Fruit fly (Drosophila melanogaster) whole organism, embryonic: ENCODE data around the gene KP78a.

Experiments used
- B-H2 ChIP-seq: fragments of 200-800 bp; sonication (Bioruptor generic); optimal IDR thresholded peaks from 2 replicates; lab custom pipeline; 2018; ENCODE audit warnings: missing biosample characterization, mild to moderate bottlenecking, missing genetic modification characterization
- CG10565 ChIP-seq: fragments of 200-800 bp; sonication (Bioruptor generic); optimal IDR thresholded peaks from 3 replicates; lab custom pipeline; 2016; ENCODE audit warnings: missing biosample characterization, mild to moderate bottlenecking, missing genetic modification characterization
- CG10654 ChIP-seq: fragments of 200-800 bp; sonication (Bioruptor generic); optimal IDR thresholded peaks from 2 replicates; lab custom pipeline; 2016; ENCODE audit warnings: missing biosample characterization, missing genetic modification characterization
- CG11560 ChIP-seq: fragments of 200-800 bp; sonication (Bioruptor generic); IDR thresholded peaks from 3 replicates; pipeline ENCODE4 v1.3.6; 2022; ENCODE audit warnings: missing biosample characterization, missing genetic modification characterization
- CG1233 ChIP-seq: fragments of 200-800 bp; sonication (Bioruptor generic); optimal IDR thresholded peaks from 4 replicates; lab custom pipeline; 2018; ENCODE audit warnings: missing biosample characterization, mild to moderate bottlenecking, missing genetic modification characterization
- CG13123 ChIP-seq: fragments of 200-800 bp; sonication (Bioruptor generic); optimal IDR thresholded peaks from 2 replicates; lab custom pipeline; 2016; ENCODE audit warnings: missing biosample characterization, missing genetic modification characterization
- CG14710 ChIP-seq: fragments of 200-800 bp; sonication (Bioruptor generic); optimal IDR thresholded peaks from 3 replicates; lab custom pipeline; 2019; ENCODE audit warnings: missing biosample characterization, mild to moderate bottlenecking, missing genetic modification characterization, moderate library complexity
- CG1529 ChIP-seq: fragments of 200-800 bp; sonication (Bioruptor generic); optimal IDR thresholded peaks from 3 replicates; lab custom pipeline; 2018; ENCODE audit warnings: missing biosample characterization, missing genetic modification characterization
- CG2678 ChIP-seq: fragments of 200-800 bp; sonication (Bioruptor generic); optimal IDR thresholded peaks from 3 replicates; lab custom pipeline; 2019; ENCODE audit warnings: missing biosample characterization, mild to moderate bottlenecking, missing genetic modification characterization, moderate library complexity
- CG31388 ChIP-seq: fragments of 200-800 bp; sonication (Bioruptor generic); optimal IDR thresholded peaks from 2 replicates; lab custom pipeline; 2016; ENCODE audit warnings: missing biosample characterization, missing genetic modification characterization
- CG31441 ChIP-seq: fragments of 200-800 bp; sonication (Bioruptor generic); IDR thresholded peaks from 2 replicates; pipeline ENCODE4 v1.3.6; 2022; ENCODE audit warnings: missing biosample characterization, missing genetic modification characterization
- CG32767 ChIP-seq: fragments of 200-800 bp; sonication (Bioruptor generic); IDR thresholded peaks from 2 replicates; pipeline ENCODE4 v1.3.6; 2022; ENCODE audit warnings: missing biosample characterization, missing genetic modification characterization
- CG33557 ChIP-seq: fragments of 200-800 bp; sonication (Bioruptor generic); optimal IDR thresholded peaks from 2 replicates; lab custom pipeline; 2019; ENCODE audit warnings: missing biosample characterization, mild to moderate bottlenecking, missing genetic modification characterization, moderate library complexity
- CG34422 ChIP-seq: fragments of 200-800 bp; sonication (Bioruptor generic); IDR thresholded peaks from 3 replicates; pipeline ENCODE4 v1.3.6; 2022; ENCODE audit warnings: missing biosample characterization, missing genetic modification characterization
- CG4424 ChIP-seq: fragments of 200-800 bp; sonication (Bioruptor generic); optimal IDR thresholded peaks from 3 replicates; lab custom pipeline; 2016; ENCODE audit warnings: missing biosample characterization, missing genetic modification characterization
- CG8089 ChIP-seq: fragments of 200-800 bp; sonication (Bioruptor generic); optimal IDR thresholded peaks from 3 replicates; lab custom pipeline; 2016; ENCODE audit warnings: missing biosample characterization, missing genetic modification characterization
- CoRest ChIP-seq: fragments of 200-800 bp; sonication (Bioruptor generic); optimal IDR thresholded peaks from 3 replicates; lab custom pipeline; 2018; ENCODE audit warnings: missing biosample characterization, mild to moderate bottlenecking, missing genetic modification characterization, moderate library complexity
- Deaf1 ChIP-seq: fragments of 200-800 bp; optimal IDR thresholded peaks from 3 replicates; lab custom pipeline; 2019; ENCODE audit warnings: missing biosample characterization, mild to moderate bottlenecking, missing genetic modification characterization, moderate library complexity
- Drgx ChIP-seq: fragments of 200-800 bp; sonication (Bioruptor generic); IDR thresholded peaks from 2 replicates; pipeline ENCODE4 v1.3.6; 2022; ENCODE audit warnings: missing biosample characterization, missing genetic modification characterization
- E2f1 ChIP-seq: fragments of 200-800 bp; sonication (Bioruptor generic); IDR thresholded peaks from 2 replicates; pipeline ENCODE4 v1.3.6; 2022; ENCODE audit warnings: missing biosample characterization, missing genetic modification characterization
- HLHmδ ChIP-seq: fragments of 200-800 bp; sonication (Bioruptor generic); optimal IDR thresholded peaks from 2 replicates; lab custom pipeline; 2018; ENCODE audit warnings: missing biosample characterization, mild to moderate bottlenecking, missing genetic modification characterization, moderate library complexity
- Jarid2 ChIP-seq: fragments of 200-800 bp; sonication (Bioruptor generic); optimal IDR thresholded peaks from 3 replicates; lab custom pipeline; 2017; ENCODE audit warnings: mild to moderate bottlenecking, missing biosample characterization, missing genetic modification reagents, missing genetic modification characterization
- Max ChIP-seq: fragments of 200-800 bp; sonication (Bioruptor generic); optimal IDR thresholded peaks from 2 replicates; lab custom pipeline; 2016; ENCODE audit warnings: missing biosample characterization, mild to moderate bottlenecking, missing genetic modification characterization
- Med ChIP-seq: fragments of 200-800 bp; sonication (Bioruptor generic); peaks from one replicate; lab custom pipeline; 2016; ENCODE audit warnings: missing biosample characterization, missing genetic modification characterization, mild to moderate bottlenecking, inconsistent platforms, moderate library complexity
- Myb ChIP-seq: fragments of 200-800 bp; sonication (Bioruptor generic); optimal IDR thresholded peaks from 2 replicates; lab custom pipeline; 2016; ENCODE audit warnings: missing biosample characterization, missing genetic modification characterization
- NK7.1 ChIP-seq: fragments of 200-800 bp; sonication (Bioruptor generic); optimal IDR thresholded peaks from 3 replicates; lab custom pipeline; 2016; ENCODE audit warnings: missing biosample characterization, missing genetic modification characterization
- Nf-YC ChIP-seq: fragments of 200-800 bp; optimal IDR thresholded peaks from 3 replicates; lab custom pipeline; 2019; ENCODE audit warnings: missing biosample characterization, mild to moderate bottlenecking, missing genetic modification characterization, moderate library complexity
- NfI ChIP-seq: fragments of 200-800 bp; sonication (Bioruptor generic); optimal IDR thresholded peaks from 3 replicates; lab custom pipeline; 2018; ENCODE audit warnings: missing biosample characterization, mild to moderate bottlenecking, missing genetic modification characterization, moderate library complexity
- Oli ChIP-seq: fragments of 200-800 bp; sonication (Bioruptor generic); optimal IDR thresholded peaks from 2 replicates; lab custom pipeline; 2018; ENCODE audit warnings: missing biosample characterization, mild to moderate bottlenecking, missing genetic modification characterization, moderate library complexity
- Poxn ChIP-seq: fragments of 200-800 bp; sonication (Bioruptor generic); IDR thresholded peaks from 2 replicates; pipeline ENCODE4 v1.3.6; 2022; ENCODE audit warnings: missing biosample characterization, missing genetic modification characterization
- Rx ChIP-seq: fragments of 200-800 bp; sonication (Bioruptor generic); IDR thresholded peaks from 2 replicates; pipeline ENCODE4 v1.3.6; 2022; ENCODE audit warnings: missing biosample characterization, missing genetic modification characterization
- TFAM ChIP-seq: fragments of 200-800 bp; sonication (Bioruptor generic); optimal IDR thresholded peaks from 2 replicates; lab custom pipeline; 2017; ENCODE audit warnings: missing biosample characterization, missing genetic modification characterization, inconsistent platforms
- amos ChIP-seq: fragments of 200-800 bp; sonication (Bioruptor generic); IDR thresholded peaks from 2 replicates; pipeline ENCODE4 v1.3.6; 2022; ENCODE audit warnings: missing biosample characterization, missing genetic modification characterization; ENCODE audit not compliant: partially characterized antibody
- chm ChIP-seq: fragments of 200-800 bp; sonication (Bioruptor generic); IDR thresholded peaks from 2 replicates; pipeline ENCODE4 v1.3.6; 2022; ENCODE audit warnings: missing biosample characterization, missing genetic modification characterization
- disco-r ChIP-seq: fragments of 200-800 bp; sonication (Bioruptor generic); optimal IDR thresholded peaks from 2 replicates; lab custom pipeline; 2016; ENCODE audit warnings: missing biosample characterization, missing genetic modification characterization
- ewg ChIP-seq: fragments of 200-800 bp; sonication (Bioruptor generic); optimal IDR thresholded peaks from 3 replicates; lab custom pipeline; 2017; ENCODE audit warnings: mild to moderate bottlenecking, missing biosample characterization, missing genetic modification reagents, missing genetic modification characterization
- grn ChIP-seq: fragments of 200-800 bp; sonication (Bioruptor generic); optimal IDR thresholded peaks from 3 replicates; lab custom pipeline; 2017; ENCODE audit warnings: missing biosample characterization, missing genetic modification characterization
- jing ChIP-seq: fragments of 200-800 bp; sonication (Bioruptor generic); optimal IDR thresholded peaks from 2 replicates; lab custom pipeline; 2018; ENCODE audit warnings: missing biosample characterization, mild to moderate bottlenecking, missing genetic modification characterization
- maf-S ChIP-seq: fragments of 200-800 bp; sonication (Bioruptor generic); optimal IDR thresholded peaks from 2 replicates; lab custom pipeline; 2016; ENCODE audit warnings: missing biosample characterization, missing genetic modification characterization
- oc ChIP-seq: fragments of 200-800 bp; sonication (Bioruptor generic); optimal IDR thresholded peaks from 2 replicates; lab custom pipeline; 2018; ENCODE audit warnings: missing biosample characterization, mild to moderate bottlenecking, missing genetic modification characterization, moderate library complexity
- sd ChIP-seq: fragments of 200-800 bp; sonication (Bioruptor generic); optimal IDR thresholded peaks from 3 replicates; lab custom pipeline; 2018; ENCODE audit warnings: missing biosample characterization, mild to moderate bottlenecking, missing genetic modification characterization, moderate library complexity
- sr ChIP-seq: fragments of 200-800 bp; sonication (Bioruptor generic); IDR thresholded peaks from 3 replicates; pipeline ENCODE4 v1.3.6; 2022; ENCODE audit warnings: missing biosample characterization, missing genetic modification characterization
- trem ChIP-seq: fragments of 200-800 bp; optimal IDR thresholded peaks from 3 replicates; lab custom pipeline; 2019; ENCODE audit warnings: missing biosample characterization, mild to moderate bottlenecking, missing genetic modification characterization, moderate library complexity
- unpg ChIP-seq: fragments of 200-800 bp; sonication (Bioruptor generic); optimal IDR thresholded peaks from 3 replicates; lab custom pipeline; 2018; ENCODE audit warnings: missing biosample characterization, mild to moderate bottlenecking, missing genetic modification characterization, moderate library complexity
- vnd ChIP-seq: fragments of 200-800 bp; sonication (Bioruptor generic); IDR thresholded peaks from 3 replicates; pipeline ENCODE4 v1.3.6; 2022; ENCODE audit warnings: missing biosample characterization, missing genetic modification characterization; ENCODE audit not compliant: partially characterized antibody
- vvl ChIP-seq: fragments of 200-800 bp; sonication (Bioruptor generic); IDR thresholded peaks from 2 replicates; pipeline ENCODE4 v1.3.6; 2022; ENCODE audit warnings: missing biosample characterization, missing genetic modification characterization
- yki ChIP-seq: fragments of >200 bp; optimal IDR thresholded peaks from 3 replicates; lab custom pipeline; 2018
- zen ChIP-seq: fragments of 200-800 bp; sonication (Bioruptor generic); optimal IDR thresholded peaks from 3 replicates; lab custom pipeline; 2018; ENCODE audit warnings: missing biosample characterization, mild to moderate bottlenecking, missing genetic modification characterization, moderate library complexity

Gene KP78a

DNA sequence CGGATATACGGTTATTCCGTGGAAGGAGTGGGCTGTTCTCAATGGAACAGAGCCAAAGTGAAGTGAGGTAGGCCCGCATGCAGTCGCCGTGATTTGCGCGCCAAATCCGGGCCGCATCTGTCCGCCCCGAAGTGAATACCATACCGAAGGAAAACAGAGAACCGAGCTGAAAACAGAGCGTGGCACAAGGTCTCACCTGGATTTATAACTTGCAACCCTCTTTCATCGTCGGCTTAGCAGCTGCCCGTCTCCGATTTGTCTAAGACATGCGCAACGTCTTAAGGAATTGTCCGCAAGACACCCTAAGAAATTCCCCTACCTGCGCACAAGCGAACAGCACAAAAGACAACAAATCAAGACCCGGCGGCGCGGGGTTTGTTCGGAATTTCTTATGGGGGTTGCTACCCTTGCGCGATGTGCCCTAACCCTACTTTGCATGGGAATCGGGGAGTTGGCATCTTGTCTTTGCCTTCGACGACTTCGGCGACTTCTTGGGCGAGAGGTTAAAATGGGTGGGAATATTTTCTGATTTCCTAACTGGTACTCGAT, 25.7 kb upstream of the KP78a start (continued):
- TF ChIP-seq CG4424 (GFP tag; lab: Kevin White, UChicago) (no peak), Deaf1 (tag; lab: Kevin White, UChicago) (peak; percentile 68), CG2678 (tag; lab: Kevin White, UChicago) (no peak), unpg (GFP tag; lab: Kevin White, UChicago) (no peak), chm (no peak), Rx (GFP tag; lab: Robert Waterston, UW) (no peak), CG10654 (no peak), Drgx (no peak), trem (tag; lab: Kevin White, UChicago) (no peak), B-H2 (GFP tag; lab: Kevin White, UChicago) (no peak), CG31388 (no peak), Jarid2 (GFP tag; lab: Kevin White, UChicago) (no peak), TFAM (GFP tag; lab: Kevin White, UChicago) (no peak), CG33557 (GFP tag; lab: Kevin White, UChicago) (no peak), sd (tag; lab: Kevin White, UChicago) (peak; percentile 32), Nf-YC (tag; lab: Kevin White, UChicago) (peak; percentile 87), CG1233 (GFP tag; lab: Kevin White, UChicago) (no peak), CG31441 (GFP tag; lab: Robert Waterston, UW) (no peak), NK7.1 (GFP tag; lab: Kevin White, UChicago) (no peak), oc (tag; lab: Kevin White, UChicago) (peak; percentile 16), E2f1 (GFP tag; lab: Robert Waterston, UW) (no peak), Poxn (GFP tag; lab: Robert Waterston, UW) (no peak), ewg (GFP tag; lab: Kevin White, UChicago) (peak; percentile 66), CG13123 (GFP tag; lab: Kevin White, UChicago) (no peak), Oli (tag; lab: Kevin White, UChicago) (no peak)

DNA sequence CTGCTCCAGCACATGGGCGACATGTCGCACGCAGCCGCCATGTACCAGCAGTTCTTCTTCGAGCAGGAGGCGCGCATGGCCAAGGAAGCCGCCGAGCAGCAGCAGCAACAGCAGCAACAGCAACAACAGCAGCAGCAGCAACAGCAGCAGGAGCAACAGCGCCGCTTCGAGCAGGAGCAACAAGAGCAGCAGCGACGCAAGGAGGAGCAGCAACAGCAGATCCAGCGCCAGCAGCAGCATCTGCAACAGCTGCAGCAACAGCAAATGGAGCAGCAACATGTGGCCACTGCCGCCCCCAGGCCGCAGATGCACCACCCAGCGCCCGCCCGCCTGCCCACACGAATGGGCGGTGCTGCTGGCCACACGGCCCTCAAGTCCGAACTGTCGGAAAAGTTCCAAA, 22.2 kb upstream of the KP78a start:
- TF ChIP-seq CG10565 (GFP tag; lab: Kevin White, UChicago) (no peak), Med (no peak), vnd (no peak), Max (GFP tag; lab: Kevin White, UChicago) (no peak), amos (GFP tag; lab: Robert Waterston, UW) (no peak), CG14710 (tag; lab: Kevin White, UChicago) (no peak), HLHmδ (GFP tag; lab: Kevin White, UChicago) (no peak), disco-r (no peak), yki (no peak), CoRest (no peak), CG8089 (GFP tag; lab: Kevin White, UChicago) (no peak)

DNA sequence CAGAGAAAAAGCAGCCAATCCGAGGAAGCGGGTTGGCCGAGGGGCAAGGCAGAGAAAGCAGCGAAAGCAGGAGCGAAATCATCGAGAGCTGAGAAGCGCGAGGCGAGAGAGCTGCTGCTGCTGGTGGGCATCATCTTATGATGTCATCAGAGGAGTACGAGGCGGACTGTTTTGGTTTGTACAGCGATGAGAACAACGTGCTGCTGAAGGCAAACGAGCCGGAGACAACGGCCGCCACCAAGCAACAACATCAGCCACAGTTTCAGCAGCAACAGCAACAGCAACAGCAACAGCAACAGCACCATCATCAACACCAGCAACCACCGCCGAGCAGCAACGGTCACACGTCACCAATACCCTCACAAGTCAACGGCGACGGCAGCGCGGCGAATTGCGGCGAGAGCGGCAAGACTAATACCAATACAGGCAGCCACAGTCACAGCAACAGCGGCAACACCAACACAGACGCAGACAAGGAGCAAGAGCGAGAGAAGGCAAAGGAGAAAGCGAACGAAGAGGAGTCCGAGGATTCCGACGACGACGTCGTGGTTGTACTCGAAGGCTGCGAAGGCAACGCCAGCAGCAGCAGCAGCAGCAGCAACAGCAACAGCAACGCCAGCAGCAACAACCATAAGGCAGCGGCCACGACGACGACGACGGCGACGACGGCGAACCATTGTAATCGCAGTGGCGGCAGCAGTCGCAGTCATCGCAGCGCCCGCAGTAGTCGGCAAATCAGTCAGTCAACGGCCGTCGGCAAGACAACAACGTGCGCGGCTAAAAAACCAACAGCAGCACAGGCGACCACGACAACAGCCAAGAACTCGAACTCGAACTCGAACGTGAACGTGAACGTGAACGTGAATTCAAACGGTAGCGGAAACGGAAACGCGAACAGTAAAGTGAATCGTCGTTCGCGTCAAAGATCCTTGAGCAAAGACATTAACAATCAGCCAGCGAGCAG, 19.4 kb upstream of the KP78a start:
- no peak for TF ChIP-seq Myb (GFP tag; lab: Kevin White, UChicago)
- TF ChIP-seq sr (GFP tag; lab: Robert Waterston, UW): 0 out of 3 replicates have a peak, but pooled peaks have one; percentile 21
- 0 out of 3 replicates have a peak, but pooled peaks have one; percentile 27 for TF ChIP-seq CG34422 (GFP tag; lab: Robert Waterston, UW)
- TF ChIP-seq vvl: peak; percentile 52; the same call in 1 of the 2 replicates
- no peak for TF ChIP-seq NfI
- TF ChIP-seq unpg (GFP tag; lab: Kevin White, UChicago): no peak
- TF ChIP-seq CG11560 (tag; lab: Robert Waterston, UW): no peak
- peak; percentile 45 for TF ChIP-seq jing
- TF ChIP-seq vnd: no peak
- peak; percentile 32 for TF ChIP-seq zen (tag; lab: Kevin White, UChicago)
- no peak for TF ChIP-seq maf-S (GFP tag; lab: Kevin White, UChicago)
- TF ChIP-seq grn: no peak
- TF ChIP-seq CG1529: no peak
- TF ChIP-seq CG32767 (GFP tag; lab: Robert Waterston, UW): no peak
